Worm (Caenorhabditis elegans) whole organism, L4 larva: ENCODE data around the gene F32D8.5.

Experiments used
- Y75B8A.6 ChIP-seq: fragments of 200-800 bp; sonication (Bioruptor generic); IDR thresholded peaks from 2 replicates; pipeline ENCODE4 v1.3.6; 2022; ENCODE audit warnings: missing genetic modification reagents, missing genetic modification characterization, missing compliant biosample characterization
- unc-130 ChIP-seq: sonication (generic microtip); optimal IDR thresholded peaks from 2 replicates; lab custom pipeline; 2016; ENCODE audit warnings: missing genetic modification reagents, missing genetic modification characterization, missing compliant biosample characterization

- TF ChIP-seq unc-130 (GFP tag; lab: Kevin White, UChicago) (no peak), Y75B8A.6 (GFP tag; lab: Robert Waterston, UW) (no peak)
Observed at ce11 chrV:10870050-10870449, 24.6 kb upstream of the F32D8.5 start.
